Fruit fly (Drosophila melanogaster): Measurements from ENCODE around the gene CG10663.
A peak's percentile ranks its signal among the peaks of the same experiment; 100 is the strongest.

Gene CG10663

dm6 chr3L:12484948-12485347 lies at the start of gene CG10663:
CG10663 (minus strand) TSS chr3L:12485035.
- no peak for TF ChIP-seq CG17801 (GFP tag; optimal IDR thresholded peaks at IDR 0.05; ENCODE audit: partially characterized antibody)

dm6 chr3L:12534318-12534717 lies 49.5 kb upstream of the CG10663 start, which contains the start of gene Pmm2:
Pmm2 (plus strand) TSS chr3L:12534590.
- peak; percentile 9 for TF ChIP-seq CG17801 (GFP tag; optimal IDR thresholded peaks at IDR 0.05; ENCODE audit: partially characterized antibody)

- peak; percentile 81 for TF ChIP-seq CG17801 (GFP tag; optimal IDR thresholded peaks at IDR 0.05; ENCODE audit: partially characterized antibody)
Measured at dm6 chr3L:12533392-12534070, 48.7 kb upstream of the CG10663 start, which contains the start of the genes Tsf2 and CG34242. Tsf2 (minus strand) TSS chr3L:12533724. CG34242 (plus strand) TSS chr3L:12533996.

dm6 chr3L:12532220-12532619 lies 47.4 kb upstream of the CG10663 start:
- no peak for TF ChIP-seq CG17801 (GFP tag; optimal IDR thresholded peaks at IDR 0.05; ENCODE audit: partially characterized antibody)

dm6 chr3L:12530044-12530443 lies 45.2 kb upstream of the CG10663 start, which contains the start of gene nst:
nst (minus strand) TSS chr3L:12530171.
- TF ChIP-seq CG17801 (GFP tag; optimal IDR thresholded peaks at IDR 0.05; ENCODE audit: partially characterized antibody), result no peak

dm6 chr3L:12529431-12530007 lies 44.7 kb upstream of the CG10663 start:
- TF ChIP-seq CG17801 (GFP tag; optimal IDR thresholded peaks at IDR 0.05; ENCODE audit: partially characterized antibody), result no peak

dm6 chr3L:12526433-12527113 lies 41.7 kb upstream of the CG10663 start, which contains the start of gene eIF2beta:
eIF2beta (minus strand) TSS chr3L:12526731.
- TF ChIP-seq CG17801 (GFP tag; optimal IDR thresholded peaks at IDR 0.05; ENCODE audit: partially characterized antibody), result peak; percentile 40

dm6 chr3L:12523941-12524340 lies 39.1 kb upstream of the CG10663 start, which contains the start of the genes ver and Gcn5:
ver (plus strand) TSS chr3L:12523987.
Gcn5 (minus strand) TSS chr3L:12524014.
- peak; percentile 96 for TF ChIP-seq CG17801 (GFP tag; optimal IDR thresholded peaks at IDR 0.05; ENCODE audit: partially characterized antibody)

dm6 chr3L:12519315-12519714 lies 34.5 kb upstream of the CG10663 start:
- no peak for TF ChIP-seq CG17801 (GFP tag; optimal IDR thresholded peaks at IDR 0.05; ENCODE audit: partially characterized antibody)

dm6 chr3L:12517443-12518209 lies 32.8 kb upstream of the CG10663 start:
- no peak for TF ChIP-seq CG17801 (GFP tag; optimal IDR thresholded peaks at IDR 0.05; ENCODE audit: partially characterized antibody)

- TF ChIP-seq CG17801 (GFP tag; optimal IDR thresholded peaks at IDR 0.05; ENCODE audit: partially characterized antibody), result peak; percentile 72
Measured at dm6 chr3L:12515691-12516455, 31.0 kb upstream of the CG10663 start.

dm6 chr3L:12514762-12515215 lies 30.0 kb upstream of the CG10663 start, which contains the start of the genes sti and tral:
sti (minus strand) TSS chr3L:12514815.
tral (plus strand) TSS chr3L:12515059.
- peak; percentile 82 for TF ChIP-seq CG17801 (GFP tag; optimal IDR thresholded peaks at IDR 0.05; ENCODE audit: partially characterized antibody)

dm6 chr3L:12507571-12507970 lies 22.7 kb upstream of the CG10663 start, which contains the start of gene CG10654:
CG10654 (minus strand) TSS chr3L:12507840.
- no peak for TF ChIP-seq CG17801 (GFP tag; optimal IDR thresholded peaks at IDR 0.05; ENCODE audit: partially characterized antibody)
